Worm (Caenorhabditis elegans) whole organism, early embryonic: ENCODE data around the gene ddn-1.

ENCODE experiments used
- B0310.2 ChIP-seq: sonication (generic microtip); optimal IDR thresholded peaks from 2 replicates; lab custom pipeline; 2016; ENCODE audit warnings: mild to moderate bottlenecking, missing genetic modification characterization, missing compliant biosample characterization
- F13C5.2 ChIP-seq: sonication (generic microtip); optimal IDR thresholded peaks from 2 replicates; lab custom pipeline; 2017; ENCODE audit warnings: mild to moderate bottlenecking, missing genetic modification characterization, inconsistent platforms, missing compliant biosample characterization
- aly-1 ChIP-seq: sonication (generic microtip); optimal IDR thresholded peaks from 2 replicates; lab custom pipeline; 2016; ENCODE audit warnings: missing genetic modification characterization, missing compliant biosample characterization
- ama-1 ChIP-seq: fragments of 150-350 bp; optimal IDR thresholded peaks from 2 replicates; lab custom pipeline; 2014
- ceh-13 ChIP-seq: fragments of 200-800 bp; sonication (Bioruptor generic); optimal IDR thresholded peaks from 2 replicates; lab custom pipeline; 2018; ENCODE audit warnings: mild to moderate bottlenecking, missing genetic modification characterization, missing compliant biosample characterization
- ceh-36 ChIP-seq: sonication (generic microtip); optimal IDR thresholded peaks from 2 replicates; lab custom pipeline; 2016; ENCODE audit warnings: missing genetic modification characterization, inconsistent platforms, missing compliant biosample characterization
- ets-7 ChIP-seq: sonication (generic microtip); optimal IDR thresholded peaks from 2 replicates; lab custom pipeline; 2016; ENCODE audit warnings: missing genotype, missing genetic modification characterization, missing compliant biosample characterization
- flt-1 ChIP-seq: fragments of 200-800 bp; sonication (Bioruptor generic); IDR thresholded peaks from 2 replicates; pipeline ENCODE4 v1.3.6; 2022; ENCODE audit warnings: missing genetic modification characterization, missing compliant biosample characterization
- hmbx-1 ChIP-seq: sonication (generic microtip); optimal IDR thresholded peaks from 2 replicates; lab custom pipeline; 2016; ENCODE audit warnings: mild to moderate bottlenecking, missing genetic modification characterization, missing compliant biosample characterization
- hmg-4 ChIP-seq: fragments of 200-800 bp; sonication (Bioruptor generic); optimal IDR thresholded peaks from 2 replicates; lab custom pipeline; 2018; ENCODE audit warnings: mild to moderate bottlenecking, missing genetic modification characterization, missing compliant biosample characterization
- hnd-1 ChIP-seq: sonication (generic microtip); optimal IDR thresholded peaks from 2 replicates; lab custom pipeline; 2016; ENCODE audit warnings: missing genetic modification characterization, missing compliant biosample characterization
- pes-1 ChIP-seq: fragments of 200-800 bp; sonication (Bioruptor generic); IDR thresholded peaks from 2 replicates; pipeline ENCODE4 v1.3.6; 2022; ENCODE audit warnings: missing genetic modification reagents, missing genetic modification characterization, missing compliant biosample characterization
- scrt-1 ChIP-seq: fragments of 200-800 bp; sonication (Bioruptor generic); IDR thresholded peaks from 2 replicates; pipeline ENCODE4 v1.3.6; 2022; ENCODE audit warnings: missing genetic modification characterization, missing compliant biosample characterization
- sea-1 ChIP-seq: fragments of 200-800 bp; sonication (Bioruptor generic); conservative IDR thresholded peaks from 2 replicates; pipeline ENCODE4 v1.3.6; 2022; ENCODE audit warnings: missing genetic modification characterization, missing compliant biosample characterization
- tbx-11 ChIP-seq: fragments of 200-800 bp; sonication (Bioruptor generic); IDR thresholded peaks from 2 replicates; pipeline ENCODE4 v1.3.6; 2022; ENCODE audit warnings: missing genetic modification characterization, missing compliant biosample characterization
- tbx-37 ChIP-seq: fragments of 200-800 bp; sonication (Bioruptor generic); conservative IDR thresholded peaks from 2 replicates; pipeline ENCODE4 v1.3.6; 2022; ENCODE audit warnings: missing genetic modification reagents, missing genetic modification characterization, missing compliant biosample characterization
- tra-4 ChIP-seq: sonication (generic microtip); optimal IDR thresholded peaks from 2 replicates; lab custom pipeline; 2017; ENCODE audit warnings: missing genetic modification characterization, missing compliant biosample characterization

The ddn-1 gene

DNA sequence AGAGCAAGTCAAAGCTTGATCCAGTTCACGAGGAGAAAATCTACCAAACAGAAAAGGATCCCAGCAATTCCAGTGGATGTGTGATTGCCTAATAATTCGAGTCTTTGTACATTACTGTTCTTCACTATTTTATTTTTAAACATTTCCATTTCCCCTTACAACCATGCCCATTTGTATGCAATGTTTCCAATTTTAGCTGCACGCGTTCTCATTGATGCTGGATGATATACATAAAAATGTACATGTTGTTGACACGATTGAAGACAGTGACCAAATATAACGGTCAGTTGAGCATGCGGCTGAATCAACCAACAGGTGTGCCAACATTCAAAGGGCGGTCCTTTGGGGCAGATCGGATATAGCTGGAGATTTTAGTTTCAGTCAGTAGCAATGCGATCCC lies 16.0 kb upstream of the ddn-1 start, which contains the start of gene B0507.1:
Gene B0507.1, plus strand, starts transcription at position 301 of the 400 bp plus-strand sequence.
- TF ChIP-seq pes-1 (GFP tag; lab: Robert Waterston, UW) (no peak), aly-1 (tag; lab: Kevin White, UChicago) (no peak), tra-4 (tag; lab: Kevin White, UChicago) (no peak), hnd-1 (tag; lab: Kevin White, UChicago) (no peak), tbx-37 (GFP tag; lab: Robert Waterston, UW) (no peak), F13C5.2 (no peak), B0310.2 (tag; lab: Kevin White, UChicago) (no peak), ceh-36 (tag; lab: Kevin White, UChicago) (no peak), tbx-11 (no peak), hmg-4 (GFP tag; lab: Kevin White, UChicago) (no peak)

DNA sequence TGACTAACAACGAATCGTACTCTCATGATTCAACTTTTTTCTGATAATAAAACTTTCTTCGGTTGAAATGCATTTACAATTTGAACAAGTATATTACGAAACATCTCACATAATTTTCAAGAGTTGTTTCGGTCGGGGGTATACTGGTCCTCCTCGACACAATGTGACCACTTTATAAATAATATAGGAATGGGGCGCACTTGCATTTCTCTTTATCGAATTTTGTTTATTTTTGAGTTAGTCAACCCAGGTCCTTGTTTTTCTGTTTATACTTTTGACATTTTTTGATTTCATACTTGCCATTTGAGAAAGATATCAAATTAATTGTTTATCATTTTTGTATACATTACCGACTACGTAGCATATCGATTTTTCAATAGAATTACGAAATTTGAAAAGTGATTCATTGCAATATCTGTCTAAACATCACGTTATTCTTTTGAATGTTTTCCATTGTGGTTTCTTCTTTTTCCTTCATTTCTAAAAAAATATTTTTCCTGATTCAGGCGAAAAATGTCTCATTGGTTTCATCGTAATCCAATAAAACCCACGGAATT lies 13.6 kb upstream of the ddn-1 start, which contains the start of gene B0507.2:
Gene B0507.2, plus strand, starts transcription at position 507 of the 557 bp plus-strand sequence.
- no peak for TF ChIP-seq ama-1 (lab: Kevin White, UChicago)
- no peak for TF ChIP-seq tra-4 (tag; lab: Kevin White, UChicago)
- TF ChIP-seq hmg-4 (GFP tag; lab: Kevin White, UChicago), result no peak
- TF ChIP-seq ceh-36 (tag; lab: Kevin White, UChicago), result no peak
- no peak for TF ChIP-seq ets-7 (tag; lab: Kevin White, UChicago)

DNA sequence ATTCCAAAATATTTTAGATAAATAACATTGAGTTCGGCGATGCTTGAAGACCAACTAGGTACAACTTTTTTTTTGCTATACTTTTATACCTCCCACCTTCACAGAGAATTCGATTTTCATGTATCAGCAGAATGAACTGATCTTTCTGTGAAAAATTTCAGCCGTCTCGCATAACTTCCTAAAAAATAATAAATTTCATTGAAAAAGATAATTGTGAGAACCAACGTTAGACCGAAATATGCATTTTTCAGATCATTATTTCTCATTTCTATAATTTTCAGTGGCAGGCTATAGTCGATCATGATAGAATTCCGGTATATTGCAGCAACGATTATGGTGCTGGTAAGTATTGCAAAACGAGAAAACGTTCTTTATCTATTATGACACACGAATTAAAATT lies 11.3 kb upstream of the ddn-1 start, which contains the start of gene srx-115:
Gene srx-115, plus strand, starts transcription at position 301 of the 400 bp plus-strand sequence.
- TF ChIP-seq ceh-13 (GFP tag; lab: Kevin White, UChicago) (no peak), ets-7 (tag; lab: Kevin White, UChicago) (no peak), sea-1 (GFP tag; lab: Robert Waterston, UW) (no peak), aly-1 (tag; lab: Kevin White, UChicago) (no peak), tbx-11 (no peak), B0310.2 (tag; lab: Kevin White, UChicago) (no peak), tbx-37 (GFP tag; lab: Robert Waterston, UW) (no peak), ama-1 (lab: Kevin White, UChicago) (no peak), ceh-36 (tag; lab: Kevin White, UChicago) (no peak), hnd-1 (tag; lab: Kevin White, UChicago) (no peak), hmbx-1 (tag; lab: Kevin White, UChicago) (no peak), scrt-1 (GFP tag; lab: Robert Waterston, UW) (no peak), hmg-4 (GFP tag; lab: Kevin White, UChicago) (no peak), F13C5.2 (no peak), tra-4 (tag; lab: Kevin White, UChicago) (no peak), pes-1 (GFP tag; lab: Robert Waterston, UW) (no peak), flt-1 (GFP tag; lab: Robert Waterston, UW) (no peak)

DNA sequence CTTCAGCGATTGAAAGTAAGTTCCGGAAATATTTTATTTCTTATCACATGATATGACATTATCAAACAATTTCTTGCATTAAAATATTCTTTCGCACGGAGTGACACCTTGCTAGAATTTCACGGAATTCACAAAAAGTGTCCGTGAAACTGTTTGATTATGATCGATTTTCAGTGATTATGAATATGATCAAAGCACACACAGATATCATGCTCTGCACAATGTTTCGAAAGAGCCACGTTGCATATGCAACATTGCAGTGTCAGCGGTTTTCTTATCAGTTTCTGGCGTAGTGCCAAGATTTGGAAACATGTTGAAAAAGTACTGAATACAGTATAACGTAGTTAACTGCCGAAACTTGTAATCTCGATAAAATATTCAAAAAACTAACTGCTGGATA lies 8.8 kb upstream of the ddn-1 start:
- no peak for TF ChIP-seq ets-7 (tag; lab: Kevin White, UChicago)
- TF ChIP-seq pes-1 (GFP tag; lab: Robert Waterston, UW), result no peak
- no peak for TF ChIP-seq ama-1 (lab: Kevin White, UChicago)
- no peak for TF ChIP-seq hnd-1 (tag; lab: Kevin White, UChicago)

DNA sequence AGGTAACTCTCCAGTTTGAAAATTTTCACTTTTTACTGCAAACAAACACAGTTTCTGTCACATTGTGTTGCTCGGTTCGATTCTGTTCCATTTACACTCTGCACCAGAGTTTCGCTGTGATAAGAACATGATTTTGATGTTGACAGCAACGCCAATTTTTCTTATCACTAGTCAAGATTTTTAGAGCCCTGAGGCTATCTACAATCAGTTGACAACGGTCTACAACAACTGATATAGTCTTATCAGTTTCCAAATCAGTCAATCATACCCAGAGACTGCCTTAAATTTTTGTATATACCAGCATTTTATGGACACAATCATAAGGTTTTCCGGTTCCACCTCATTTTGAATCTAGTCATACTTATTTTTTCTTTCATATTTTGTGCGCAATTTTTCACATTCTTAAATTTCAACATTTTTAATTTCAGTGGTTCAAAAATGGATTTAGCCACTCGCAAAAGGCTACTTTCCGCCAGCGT lies 8.2 kb upstream of the ddn-1 start, which contains the start of gene B0507.3:
Gene B0507.3, plus strand, starts transcription at position 429 of the 479 bp plus-strand sequence.
- TF ChIP-seq B0310.2 (tag; lab: Kevin White, UChicago), result no peak

DNA sequence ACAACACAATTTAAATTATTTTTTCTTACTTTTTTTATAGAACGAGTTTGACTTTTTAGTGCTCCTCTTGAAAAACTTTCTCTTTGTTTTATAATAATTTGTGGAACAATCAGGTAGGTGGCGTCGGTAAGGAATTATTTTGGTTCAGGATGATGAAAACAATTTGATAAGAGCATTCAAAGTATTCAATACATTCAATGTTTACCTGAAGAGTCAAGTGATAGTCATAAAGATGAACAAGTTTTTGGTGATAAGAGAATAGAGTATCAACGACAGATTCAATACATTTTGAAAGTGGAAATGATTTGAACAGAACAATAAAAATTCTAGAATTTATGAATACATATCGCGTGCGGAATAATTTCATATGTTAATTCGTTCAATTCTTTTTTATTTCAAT lies 7.2 kb upstream of the ddn-1 start:
- TF ChIP-seq tra-4 (tag; lab: Kevin White, UChicago) (no peak), hnd-1 (tag; lab: Kevin White, UChicago) (no peak), ceh-36 (tag; lab: Kevin White, UChicago) (no peak), hmg-4 (GFP tag; lab: Kevin White, UChicago) (no peak), hmbx-1 (tag; lab: Kevin White, UChicago) (no peak), aly-1 (tag; lab: Kevin White, UChicago) (no peak), tbx-37 (GFP tag; lab: Robert Waterston, UW) (no peak), flt-1 (GFP tag; lab: Robert Waterston, UW) (no peak), B0310.2 (tag; lab: Kevin White, UChicago) (no peak), ceh-13 (GFP tag; lab: Kevin White, UChicago) (no peak), ets-7 (tag; lab: Kevin White, UChicago) (no peak), pes-1 (GFP tag; lab: Robert Waterston, UW) (no peak), scrt-1 (GFP tag; lab: Robert Waterston, UW) (no peak), sea-1 (GFP tag; lab: Robert Waterston, UW) (no peak), ama-1 (lab: Kevin White, UChicago) (no peak), tbx-11 (no peak), F13C5.2 (no peak)

DNA sequence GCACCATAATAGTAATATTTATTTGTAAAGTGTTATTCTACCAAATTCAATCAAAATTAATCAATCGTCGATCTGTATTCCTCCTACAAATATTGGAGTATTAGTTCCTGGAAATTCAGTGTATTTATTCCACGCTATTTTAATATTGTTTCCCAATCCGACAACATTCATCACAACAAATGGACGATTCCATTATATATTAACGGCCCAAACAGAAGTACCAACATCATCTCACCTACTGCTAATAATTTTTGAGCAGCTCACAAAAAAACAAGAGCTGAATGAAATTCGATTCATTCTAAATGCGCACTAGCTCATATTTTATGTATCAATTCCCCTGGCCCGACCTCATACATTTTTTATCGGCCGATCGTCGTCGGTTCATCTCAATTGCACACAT lies 6.7 kb upstream of the ddn-1 start:
- TF ChIP-seq sea-1 (GFP tag; lab: Robert Waterston, UW) (no peak), flt-1 (GFP tag; lab: Robert Waterston, UW) (no peak), scrt-1 (GFP tag; lab: Robert Waterston, UW) (no peak), ets-7 (tag; lab: Kevin White, UChicago) (no peak), F13C5.2 (no peak), B0310.2 (tag; lab: Kevin White, UChicago) (no peak)
